Fruit fly (Drosophila melanogaster) whole organism, embryonic: ENCODE results near the gene Reck.

Source experiments
- B-H1 ChIP-seq: fragments of 200-800 bp; sonication (Bioruptor generic); IDR thresholded peaks from 3 replicates; pipeline ENCODE4 v1.3.6; 2022; ENCODE audit warnings: missing biosample characterization, missing genetic modification characterization
- Blimp-1 ChIP-seq: fragments of 200-800 bp; sonication (Bioruptor generic); optimal IDR thresholded peaks from 3 replicates; lab custom pipeline; 2018; ENCODE audit warnings: missing biosample characterization, missing genetic modification characterization, mild to moderate bottlenecking, moderate library complexity, missing genetic modification reagents
- BtbVII ChIP-seq: fragments of 200-800 bp; sonication (Bioruptor generic); optimal IDR thresholded peaks from 3 replicates; lab custom pipeline; 2017; ENCODE audit warnings: missing biosample characterization, mild to moderate bottlenecking, missing genetic modification characterization
- CG10565 ChIP-seq: fragments of 200-800 bp; sonication (Bioruptor generic); optimal IDR thresholded peaks from 3 replicates; lab custom pipeline; 2016; ENCODE audit warnings: missing biosample characterization, mild to moderate bottlenecking, missing genetic modification characterization
- CG11093 ChIP-seq: fragments of 200-800 bp; sonication (Bioruptor generic); IDR thresholded peaks from 3 replicates; pipeline ENCODE4 v1.3.6; 2022; ENCODE audit warnings: missing biosample characterization, missing genetic modification characterization
- CG13296 ChIP-seq: fragments of 200-800 bp; sonication (Bioruptor generic); optimal IDR thresholded peaks from 3 replicates; lab custom pipeline; 2018; ENCODE audit warnings: missing biosample characterization, mild to moderate bottlenecking, missing genetic modification characterization
- CG15479 ChIP-seq: fragments of 200-800 bp; sonication (Bioruptor generic); optimal IDR thresholded peaks from 3 replicates; lab custom pipeline; 2019; ENCODE audit warnings: missing biosample characterization, mild to moderate bottlenecking, missing genetic modification characterization, moderate library complexity
- CG1647 ChIP-seq: fragments of 200-800 bp; sonication (Bioruptor generic); optimal IDR thresholded peaks from 3 replicates; lab custom pipeline; 2016; ENCODE audit warnings: missing biosample characterization, missing genetic modification characterization
- CG16779 ChIP-seq: fragments of 200-800 bp; sonication (Bioruptor generic); IDR thresholded peaks from 2 replicates; pipeline ENCODE4 v1.3.6; 2022; ENCODE audit warnings: missing biosample characterization, missing genetic modification characterization
- CG16863 ChIP-seq: fragments of 200-800 bp; sonication (Bioruptor generic); optimal IDR thresholded peaks from 3 replicates; lab custom pipeline; 2016; ENCODE audit warnings: missing biosample characterization, missing genetic modification characterization
- CG18619 ChIP-seq: fragments of 200-800 bp; sonication (Bioruptor generic); optimal IDR thresholded peaks from 3 replicates; lab custom pipeline; 2017; ENCODE audit warnings: missing biosample characterization, mild to moderate bottlenecking, missing genetic modification characterization
- CG2889 ChIP-seq: fragments of 200-800 bp; sonication (Bioruptor generic); IDR thresholded peaks from 3 replicates; pipeline ENCODE4 v1.3.6; 2022; ENCODE audit warnings: missing biosample characterization, missing genetic modification characterization
- CG3065 ChIP-seq: fragments of 200-800 bp; sonication (Bioruptor generic); optimal IDR thresholded peaks from 2 replicates; lab custom pipeline; 2016; ENCODE audit warnings: missing biosample characterization, missing genetic modification characterization
- CG31224 ChIP-seq: fragments of 200-800 bp; sonication (Bioruptor generic); IDR thresholded peaks from 2 replicates; pipeline ENCODE4 v1.3.6; 2022; ENCODE audit warnings: missing biosample characterization, missing genetic modification characterization
- CG33557 ChIP-seq: fragments of 200-800 bp; sonication (Bioruptor generic); optimal IDR thresholded peaks from 2 replicates; lab custom pipeline; 2019; ENCODE audit warnings: missing biosample characterization, mild to moderate bottlenecking, missing genetic modification characterization, moderate library complexity
- CG6654 ChIP-seq: fragments of 200-800 bp; sonication (Bioruptor generic); optimal IDR thresholded peaks from 2 replicates; lab custom pipeline; 2017; ENCODE audit warnings: missing biosample characterization, mild to moderate bottlenecking, missing genetic modification characterization
- CG6683 ChIP-seq: fragments of 200-800 bp; sonication (Bioruptor generic); optimal IDR thresholded peaks from 2 replicates; lab custom pipeline; 2017; ENCODE audit warnings: missing biosample characterization, mild to moderate bottlenecking, missing genetic modification characterization, missing genetic modification reagents
- CG7271 ChIP-seq: fragments of 200-800 bp; sonication (Bioruptor generic); optimal IDR thresholded peaks from 2 replicates; lab custom pipeline; 2018; ENCODE audit warnings: missing biosample characterization, mild to moderate bottlenecking, missing genetic modification characterization, moderate library complexity
- CG7839 ChIP-seq: fragments of 200-800 bp; sonication (Bioruptor generic); optimal IDR thresholded peaks from 3 replicates; lab custom pipeline; 2018; ENCODE audit warnings: missing biosample characterization, mild to moderate bottlenecking, missing genetic modification characterization, moderate library complexity
- CG8089 ChIP-seq: fragments of 200-800 bp; sonication (Bioruptor generic); optimal IDR thresholded peaks from 3 replicates; lab custom pipeline; 2016; ENCODE audit warnings: missing biosample characterization, missing genetic modification characterization
- CG8281 ChIP-seq: fragments of 200-800 bp; sonication (Bioruptor generic); optimal IDR thresholded peaks from 2 replicates; lab custom pipeline; 2018; ENCODE audit warnings: missing biosample characterization, mild to moderate bottlenecking, missing genetic modification characterization, moderate library complexity
- CG8944 ChIP-seq: fragments of 200-800 bp; sonication (Bioruptor generic); optimal IDR thresholded peaks from 3 replicates; lab custom pipeline; 2016; ENCODE audit warnings: missing biosample characterization, missing genetic modification characterization
- CG9437 ChIP-seq: fragments of 200-800 bp; sonication (Bioruptor generic); optimal IDR thresholded peaks from 2 replicates; lab custom pipeline; 2018; ENCODE audit warnings: missing biosample characterization, mild to moderate bottlenecking, missing genetic modification characterization
- CHES-1-like ChIP-seq: fragments of 200-800 bp; sonication (Bioruptor generic); optimal IDR thresholded peaks from 2 replicates; lab custom pipeline; 2016; ENCODE audit warnings: missing biosample characterization, missing genetic modification characterization
- Doc2 ChIP-seq: fragments of 200-800 bp; sonication (Bioruptor generic); IDR thresholded peaks from 2 replicates; pipeline ENCODE4 v1.3.6; 2022; ENCODE audit warnings: missing biosample characterization, missing genetic modification characterization
- Eip74EF ChIP-seq, 2 experiments: fragments of 200-800 bp in 1 of 2; fragments of >200 bp in 1 of 2; sonication (Bioruptor generic) in 1 of 2; optimal IDR thresholded peaks; 2 replicates each; lab custom pipeline; 2017 to 2019; ENCODE audit warnings: missing biosample characterization in 2 of 2, missing genetic modification characterization in 2 of 2, mild to moderate bottlenecking in 1 of 2, moderate library complexity in 1 of 2
- HLH3B ChIP-seq: fragments of 200-800 bp; sonication (Bioruptor generic); IDR thresholded peaks from 2 replicates; pipeline ENCODE4 v1.3.6; 2022; ENCODE audit warnings: missing biosample characterization, missing genetic modification characterization
- Hmr ChIP-seq: fragments of 200-800 bp; sonication (Bioruptor generic); optimal IDR thresholded peaks from 3 replicates; lab custom pipeline; 2017; ENCODE audit warnings: mild to moderate bottlenecking, missing biosample characterization, missing genetic modification reagents, missing genetic modification characterization
- Hsf ChIP-seq: fragments of 200-800 bp; sonication (Bioruptor generic); optimal IDR thresholded peaks from 3 replicates; lab custom pipeline; 2016; ENCODE audit warnings: missing biosample characterization, missing genetic modification characterization
- MTF-1 ChIP-seq: fragments of 200-800 bp; sonication (Bioruptor generic); optimal IDR thresholded peaks from 2 replicates; lab custom pipeline; 2018; ENCODE audit warnings: missing biosample characterization, mild to moderate bottlenecking, missing genetic modification characterization, borderline replicate concordance
- Opbp ChIP-seq: fragments of 200-800 bp; sonication (Bioruptor generic); IDR thresholded peaks from 3 replicates; pipeline ENCODE4 v1.3.6; 2022; ENCODE audit warnings: missing biosample characterization, missing genetic modification characterization; ENCODE audit not compliant: partially characterized antibody
- Tbp ChIP-seq: fragments of >200 bp; optimal IDR thresholded peaks from 2 replicates; lab custom pipeline; 2018; ENCODE audit warnings: missing biosample characterization, missing genetic modification characterization
- abd-A ChIP-seq: fragments of 200-800 bp; sonication (Bioruptor generic); optimal IDR thresholded peaks from 3 replicates; lab custom pipeline; 2019; ENCODE audit warnings: missing biosample characterization, mild to moderate bottlenecking, missing genetic modification characterization, moderate library complexity
- ash1 ChIP-seq: fragments of 200-800 bp; sonication (Bioruptor generic); optimal IDR thresholded peaks from 2 replicates; lab custom pipeline; 2018; ENCODE audit warnings: missing biosample characterization, mild to moderate bottlenecking, missing genetic modification characterization
- ato ChIP-seq: fragments of 200-800 bp; sonication (Bioruptor generic); IDR thresholded peaks from 2 replicates; pipeline ENCODE4 v1.3.6; 2022; ENCODE audit warnings: missing biosample characterization, missing genetic modification characterization; ENCODE audit not compliant: partially characterized antibody
- bowl ChIP-seq: fragments of 200-800 bp; sonication (Bioruptor generic); IDR thresholded peaks from 2 replicates; pipeline ENCODE4 v1.3.6; 2022; ENCODE audit warnings: missing biosample characterization, missing genetic modification characterization
- chm ChIP-seq: fragments of 200-800 bp; sonication (Bioruptor generic); IDR thresholded peaks from 2 replicates; pipeline ENCODE4 v1.3.6; 2022; ENCODE audit warnings: missing biosample characterization, missing genetic modification characterization
- danr ChIP-seq: fragments of 200-800 bp; sonication (Bioruptor generic); IDR thresholded peaks from 2 replicates; pipeline ENCODE4 v1.3.6; 2022; ENCODE audit warnings: missing biosample characterization, missing genetic modification characterization
- exex ChIP-seq: fragments of 200-800 bp; sonication (Bioruptor generic); optimal IDR thresholded peaks from 4 replicates; lab custom pipeline; 2018; ENCODE audit warnings: missing biosample characterization, mild to moderate bottlenecking, missing genetic modification characterization, moderate library complexity
- grn ChIP-seq: fragments of 200-800 bp; sonication (Bioruptor generic); optimal IDR thresholded peaks from 3 replicates; lab custom pipeline; 2017; ENCODE audit warnings: missing biosample characterization, missing genetic modification characterization
- insv ChIP-seq, 2 experiments: fragments of 200-800 bp; sonication (Bioruptor generic); optimal IDR thresholded peaks; 3 replicates each; lab custom pipeline; 2016 to 2018; ENCODE audit warnings: missing biosample characterization in 2 of 2, missing genetic modification characterization in 2 of 2
- inv ChIP-seq: fragments of 200-800 bp; sonication (Bioruptor generic); IDR thresholded peaks from 2 replicates; pipeline ENCODE4 v1.3.6; 2022; ENCODE audit warnings: missing biosample characterization, missing genetic modification characterization; ENCODE audit not compliant: partially characterized antibody
- lab ChIP-seq: fragments of 200-800 bp; sonication (Bioruptor generic); optimal IDR thresholded peaks from 3 replicates; lab custom pipeline; 2017; ENCODE audit warnings: missing biosample characterization, missing genetic modification characterization, mild to moderate bottlenecking, moderate library complexity, missing genetic modification reagents
- nerfin-1 ChIP-seq: fragments of 200-800 bp; sonication (Bioruptor generic); optimal IDR thresholded peaks from 3 replicates; lab custom pipeline; 2019; ENCODE audit warnings: missing biosample characterization, mild to moderate bottlenecking, missing genetic modification characterization, moderate library complexity
- p53 ChIP-seq: fragments of 200-800 bp; sonication (Bioruptor generic); optimal IDR thresholded peaks from 2 replicates; lab custom pipeline; 2016; ENCODE audit warnings: missing biosample characterization, missing genetic modification characterization
- pros ChIP-seq: fragments of 200-800 bp; sonication (Bioruptor generic); optimal IDR thresholded peaks from 3 replicates; lab custom pipeline; 2019; ENCODE audit warnings: missing biosample characterization, mild to moderate bottlenecking, missing genetic modification characterization, moderate library complexity
- unc-4 ChIP-seq: fragments of 200-800 bp; sonication (Bioruptor generic); IDR thresholded peaks from 2 replicates; pipeline ENCODE4 v1.3.6; 2022; ENCODE audit warnings: missing biosample characterization, missing genetic modification characterization; ENCODE audit not compliant: partially characterized antibody
- zfh2 ChIP-seq: fragments of 200-800 bp; sonication (Bioruptor generic); optimal IDR thresholded peaks from 2 replicates; lab custom pipeline; 2016; ENCODE audit warnings: missing biosample characterization, missing genetic modification characterization

Reck gene

dm6 chr3L:14973251-14973625 is 40.6 kb downstream of the Reck start (continued):
- TF ChIP-seq CG7839 (tag; lab: Kevin White, UChicago) (no peak), CG33557 (GFP tag; lab: Kevin White, UChicago) (no peak), HLH3B (no peak), CG8281 (tag; lab: Kevin White, UChicago) (no peak), CG15479 (GFP tag; lab: Kevin White, UChicago) (peak; percentile 61), danr (GFP tag; lab: Robert Waterston, UW) (no peak), zfh2 (no peak), Opbp (GFP tag; lab: Robert Waterston, UW) (peak; percentile 15; the same call in 1 of the 3 replicates), Blimp-1 (GFP tag; lab: Kevin White, UChicago) (peak; percentile 51), B-H1 (GFP tag; lab: Robert Waterston, UW) (no peak), abd-A (tag; lab: Kevin White, UChicago) (no peak), CG1647 (GFP tag; lab: Kevin White, UChicago) (no peak), CG3065 (GFP tag; lab: Kevin White, UChicago) (no peak)

- TF ChIP-seq Eip74EF (GFP tag; optimal IDR thresholded peaks at IDR 0.05; lab: Kevin White, UChicago) (no peak), CG13296 (GFP tag; lab: Kevin White, UChicago) (no peak), lab (GFP tag; lab: Kevin White, UChicago) (no peak), CG2889 (GFP tag; lab: Robert Waterston, UW) (no peak), B-H1 (GFP tag; lab: Robert Waterston, UW) (no peak), bowl (no peak), Tbp (GFP tag; lab: Kevin White, UChicago) (peak; percentile 73), CG18619 (GFP tag; lab: Kevin White, UChicago) (no peak), CG8089 (peak; percentile 4), Hsf (GFP tag; lab: Kevin White, UChicago) (peak; percentile 3), BtbVII (GFP tag; lab: Kevin White, UChicago) (no peak), pros (GFP tag; lab: Kevin White, UChicago) (peak; percentile 95), p53 (GFP tag; lab: Kevin White, UChicago) (no peak), CG10565 (GFP tag; lab: Kevin White, UChicago) (no peak), CG16779 (GFP tag; lab: Robert Waterston, UW) (no peak), CG11093 (GFP tag; lab: Robert Waterston, UW) (no peak), grn (GFP tag; lab: Kevin White, UChicago) (peak; percentile 7), CG31224 (GFP tag; lab: Robert Waterston, UW) (no peak), CG7271 (tag; lab: Kevin White, UChicago) (no peak), CG6683 (GFP tag; lab: Kevin White, UChicago) (no peak), MTF-1 (GFP tag; lab: Kevin White, UChicago) (no peak), Hmr (GFP tag; lab: Kevin White, UChicago) (no peak), CG16863 (GFP tag; lab: Kevin White, UChicago) (no peak), ato (GFP tag; lab: Robert Waterston, UW) (no peak), ash1 (GFP tag; lab: Kevin White, UChicago) (no peak), CG8944 (GFP tag; lab: Kevin White, UChicago) (no peak), CG6654 (no peak), exex (tag; lab: Kevin White, UChicago) (no peak), Doc2 (GFP tag; lab: Robert Waterston, UW) (no peak), nerfin-1 (no peak), CG9437 (GFP tag; lab: Kevin White, UChicago) (no peak), unc-4 (GFP tag; lab: Robert Waterston, UW) (no peak), inv (GFP tag; lab: Robert Waterston, UW) (no peak), chm (GFP tag; lab: Robert Waterston, UW) (0 out of 2 replicates have a peak, but pooled peaks have one; percentile 58), insv (GFP tag; optimal IDR thresholded peaks at IDR 0.05; lab: Kevin White, UChicago) (peak in 1 of 2 experiments; percentile 96), CHES-1-like (GFP tag; lab: Kevin White, UChicago) (no peak)
These were observed 41.1 kb downstream of the Reck start, which contains the start of gene Brd for dm6 chr3L:14972625-14973250. Gene Brd (plus strand): TSS chr3L:14972667.
